Fruit fly (Drosophila melanogaster): ENCODE results near the gene Mco1.

DNA sequence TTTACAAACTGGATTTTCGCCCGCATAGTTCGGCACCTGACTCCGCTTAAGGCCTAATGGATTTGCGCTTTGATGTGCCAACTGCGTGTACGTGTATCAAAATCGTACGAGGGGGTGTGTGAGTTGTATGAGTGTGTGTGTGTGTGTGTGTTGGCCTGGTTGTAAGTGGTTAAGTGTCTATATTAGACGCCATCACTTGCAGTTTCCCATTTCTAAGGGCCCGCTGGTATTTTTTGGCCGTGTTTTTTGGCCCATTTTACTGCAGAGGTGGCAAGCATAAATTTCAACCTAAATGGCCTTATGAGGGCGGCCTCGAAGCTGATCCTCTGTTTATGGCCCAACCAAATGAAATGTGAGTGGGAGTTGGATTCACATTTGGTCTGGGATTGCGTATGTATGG is 46.7 kb upstream of the Mco1 start:
- TF ChIP-seq insv (optimal IDR thresholded peaks at IDR 0.05) (no peak), Myc (optimal IDR thresholded peaks at IDR 0.05) (no peak), Sin3A (optimal IDR thresholded peaks at IDR 0.05) (no peak), h (optimal IDR thresholded peaks at IDR 0.05) (no peak), ttk (optimal IDR thresholded peaks at IDR 0.05) (no peak), psq (optimal IDR thresholded peaks at IDR 0.05) (no peak)
